Worm (Caenorhabditis elegans) whole organism, L4 larva: ENCODE measurements around the gene F01F1.11.

ENCODE experiments used
- F37D6.2 ChIP-seq: sonication (generic microtip); optimal IDR thresholded peaks from 2 replicates; lab custom pipeline; 2016; ENCODE audit warnings: mild to moderate bottlenecking, missing genetic modification characterization, missing compliant biosample characterization
- F44E2.7 ChIP-seq: fragments of 200-800 bp; sonication (Bioruptor generic); IDR thresholded peaks from 2 replicates; pipeline ENCODE4 v2.1.2; 2022; ENCODE audit warnings: missing genetic modification characterization, missing compliant biosample characterization
- T26A8.4 ChIP-seq: fragments of 200-800 bp; sonication (Bioruptor generic); IDR thresholded peaks from 2 replicates; pipeline ENCODE4 v1.3.6; 2022; ENCODE audit warnings: missing genetic modification characterization, missing compliant biosample characterization
- Y48G9A.11 ChIP-seq: fragments of 200-800 bp; sonication (Bioruptor generic); IDR thresholded peaks from 2 replicates; pipeline ENCODE4 v1.3.6; 2022; ENCODE audit warnings: missing genetic modification reagents, missing genetic modification characterization, missing compliant biosample characterization
- Y75B8A.6 ChIP-seq: fragments of 200-800 bp; sonication (Bioruptor generic); IDR thresholded peaks from 2 replicates; pipeline ENCODE4 v1.3.6; 2022; ENCODE audit warnings: missing genetic modification reagents, missing genetic modification characterization, missing compliant biosample characterization
- ZK337.2 ChIP-seq: fragments of 200-800 bp; sonication (Bioruptor generic); IDR thresholded peaks from 2 replicates; pipeline ENCODE4 v1.3.6; 2022; ENCODE audit warnings: missing genetic modification reagents, missing genetic modification characterization, missing compliant biosample characterization
- ama-1 ChIP-seq: fragments of 150-350 bp; optimal IDR thresholded peaks from 2 replicates; lab custom pipeline; 2014; ENCODE audit warnings: inconsistent platforms, mixed read lengths
- ceh-20 ChIP-seq: fragments of 200-800 bp; sonication (Bioruptor generic); IDR thresholded peaks from 2 replicates; pipeline ENCODE4 v1.3.6; 2022; ENCODE audit warnings: missing genetic modification reagents, missing genetic modification characterization, missing compliant biosample characterization
- ceh-62 ChIP-seq: sonication (generic microtip); optimal IDR thresholded peaks from 2 replicates; lab custom pipeline; 2017; ENCODE audit warnings: missing biosample characterization, missing genetic modification characterization
- cey-2 ChIP-seq: sonication (generic microtip); optimal IDR thresholded peaks from 3 replicates; lab custom pipeline; 2017; ENCODE audit warnings: missing genetic modification characterization, mild to moderate bottlenecking, missing compliant biosample characterization, antibody characterized with exemption, borderline replicate concordance; ENCODE audit not compliant: insufficient read depth
- daf-12 ChIP-seq: fragments of 150-350 bp; optimal IDR thresholded peaks from 2 replicates; lab custom pipeline; 2014; ENCODE audit warnings: missing biosample characterization, missing genetic modification reagents, missing genetic modification characterization
- dmd-6 ChIP-seq: fragments of 200-800 bp; sonication (Bioruptor generic); IDR thresholded peaks from 2 replicates; pipeline ENCODE4 v1.3.6; 2022; ENCODE audit warnings: missing genetic modification reagents, missing genetic modification characterization, missing compliant biosample characterization
- dpl-1 ChIP-seq: fragments of 150-350 bp; optimal IDR thresholded peaks from 2 replicates; lab custom pipeline; 2014; ENCODE audit warnings: missing biosample characterization, missing genetic modification reagents, missing genetic modification characterization
- dve-1 ChIP-seq: sonication (generic microtip); optimal IDR thresholded peaks from 2 replicates; lab custom pipeline; 2017; ENCODE audit warnings: antibody characterized with exemption, mild to moderate bottlenecking, missing genetic modification characterization, missing compliant biosample characterization; ENCODE audit not compliant: insufficient read depth
- egl-43 ChIP-seq: fragments of 200-800 bp; sonication (Bioruptor generic); IDR thresholded peaks from 2 replicates; pipeline ENCODE4 v1.3.6; 2022; ENCODE audit warnings: missing genetic modification reagents, missing genetic modification characterization, missing compliant biosample characterization
- fkh-10 ChIP-seq: fragments of 150-350 bp; optimal IDR thresholded peaks from 2 replicates; lab custom pipeline; 2014; ENCODE audit warnings: missing biosample characterization, missing genetic modification reagents, missing genetic modification characterization
- gei-8 ChIP-seq: fragments of 200-800 bp; sonication (Bioruptor generic); optimal IDR thresholded peaks from 2 replicates; lab custom pipeline; 2018; ENCODE audit warnings: mild to moderate bottlenecking, missing genetic modification characterization, missing compliant biosample characterization
- hif-1 ChIP-seq, 2 experiments: sonication (generic microtip); optimal IDR thresholded peaks; 2 replicates each; lab custom pipeline; 2016 to 2017; ENCODE audit warnings: missing compliant biosample characterization in 2 of 2, missing genetic modification characterization in 2 of 2, missing genetic modification reagents in 2 of 2, missing genotype in 2 of 2, mild to moderate bottlenecking in 1 of 2
- hlh-11 ChIP-seq: fragments of 200-800 bp; sonication (Bioruptor generic); optimal IDR thresholded peaks from 2 replicates; lab custom pipeline; 2018; ENCODE audit warnings: mild to moderate bottlenecking, missing genetic modification characterization, missing compliant biosample characterization
- hlh-30 ChIP-seq: sonication (generic microtip); optimal IDR thresholded peaks from 2 replicates; lab custom pipeline; 2017; ENCODE audit warnings: antibody characterized with exemption, mild to moderate bottlenecking, missing genetic modification characterization, missing compliant biosample characterization; ENCODE audit not compliant: insufficient read depth
- lim-7 ChIP-seq: fragments of 200-800 bp; sonication (Bioruptor generic); IDR thresholded peaks from 2 replicates; pipeline ENCODE4 v1.3.6; 2022; ENCODE audit warnings: missing genetic modification characterization, missing compliant biosample characterization
- lin-13 ChIP-seq: fragments of 150-350 bp; optimal IDR thresholded peaks from 2 replicates; lab custom pipeline; 2014; ENCODE audit warnings: missing biosample characterization, missing genetic modification reagents, missing genetic modification characterization
- lin-38 ChIP-seq: fragments of 200-800 bp; sonication (Bioruptor generic); IDR thresholded peaks from 2 replicates; pipeline ENCODE4 v1.3.6; 2022; ENCODE audit warnings: missing genetic modification reagents, missing genetic modification characterization, missing compliant biosample characterization
- lir-3 ChIP-seq: sonication (generic microtip); optimal IDR thresholded peaks from 2 replicates; lab custom pipeline; 2016; ENCODE audit warnings: mild to moderate bottlenecking, missing genetic modification characterization, missing compliant biosample characterization
- lsy-2 ChIP-seq, 2 experiments: fragments of 150-350 bp in 1 of 2; sonication (generic microtip) in 1 of 2; optimal IDR thresholded peaks; 2 replicates each; lab custom pipeline; 2014 to 2017; ENCODE audit warnings: missing biosample characterization in 2 of 2, missing genetic modification characterization in 2 of 2
- madf-9 ChIP-seq: fragments of 200-800 bp; sonication (Bioruptor generic); conservative IDR thresholded peaks from 2 replicates; pipeline ENCODE4 v1.3.6; 2022; ENCODE audit warnings: missing genetic modification reagents, missing genetic modification characterization, missing compliant biosample characterization
- mdl-1 ChIP-seq, 2 experiments: fragments of 150-350 bp in 1 of 2; sonication (generic microtip) in 1 of 2; optimal IDR thresholded peaks; 2 replicates each; lab custom pipeline; 2014 to 2017; ENCODE audit warnings: missing biosample characterization in 2 of 2, missing genetic modification characterization in 2 of 2
- mep-1 ChIP-seq: fragments of 150-350 bp; sonication (generic microtip); optimal IDR thresholded peaks from 3 replicates; lab custom pipeline; 2014; ENCODE audit warnings: missing biosample characterization, missing genetic modification characterization
- mes-2 ChIP-seq: sonication (generic microtip); optimal IDR thresholded peaks from 2 replicates; lab custom pipeline; 2016; ENCODE audit warnings: missing genotype, mild to moderate bottlenecking, missing genetic modification characterization, missing compliant biosample characterization; ENCODE audit not compliant: poor library complexity, severe bottlenecking
- mxl-3 ChIP-seq: fragments of 200-800 bp; sonication (Bioruptor generic); optimal IDR thresholded peaks from 2 replicates; lab custom pipeline; 2018; ENCODE audit warnings: mild to moderate bottlenecking, missing genetic modification characterization, missing compliant biosample characterization
- nhr-111 ChIP-seq: fragments of 200-800 bp; sonication (Bioruptor generic); optimal IDR thresholded peaks from 2 replicates; lab custom pipeline; 2018; ENCODE audit warnings: mild to moderate bottlenecking, missing genetic modification characterization, missing compliant biosample characterization
- nhr-28 ChIP-seq: fragments of 150-350 bp; optimal IDR thresholded peaks from 2 replicates; lab custom pipeline; 2014; ENCODE audit warnings: missing biosample characterization, missing genetic modification characterization
- nhr-41 ChIP-seq: fragments of 200-800 bp; sonication (Bioruptor generic); IDR thresholded peaks from 2 replicates; pipeline ENCODE4 v1.3.6; 2022; ENCODE audit warnings: missing genetic modification reagents, missing genetic modification characterization, missing compliant biosample characterization
- saeg-2 ChIP-seq: fragments of 200-800 bp; sonication (Bioruptor generic); IDR thresholded peaks from 2 replicates; pipeline ENCODE4 v1.3.6; 2022; ENCODE audit warnings: missing genetic modification reagents, missing genetic modification characterization, missing compliant biosample characterization
- set-16 ChIP-seq: fragments of 200-800 bp; sonication (Bioruptor generic); IDR thresholded peaks from 2 replicates; pipeline ENCODE4 v1.3.6; 2022; ENCODE audit warnings: missing genetic modification reagents, missing genetic modification characterization, missing compliant biosample characterization
- snpc-1.2 ChIP-seq: fragments of 200-800 bp; sonication (Bioruptor generic); IDR thresholded peaks from 2 replicates; pipeline ENCODE4 v1.3.6; 2022; ENCODE audit warnings: missing genetic modification reagents, missing genetic modification characterization, missing compliant biosample characterization
- snpc-4 ChIP-seq: fragments of 150-350 bp; optimal IDR thresholded peaks from 2 replicates; lab custom pipeline; 2014; ENCODE audit warnings: missing biosample characterization, missing genetic modification characterization
- tra-1 ChIP-seq: fragments of 200-800 bp; sonication (Bioruptor generic); IDR thresholded peaks from 2 replicates; pipeline ENCODE4 v1.3.6; 2022; ENCODE audit warnings: missing genetic modification reagents, missing genetic modification characterization, missing compliant biosample characterization
- unc-130 ChIP-seq: sonication (generic microtip); optimal IDR thresholded peaks from 2 replicates; lab custom pipeline; 2016; ENCODE audit warnings: missing genetic modification reagents, missing genetic modification characterization, missing compliant biosample characterization
- unc-62 ChIP-seq, 3 experiments: fragments of 150-350 bp in 1 of 3; sonication (generic microtip); optimal IDR thresholded peaks in 2 of 3; peaks in 1 of 3; 1 replicate in 1 of 3; 2 replicates in 2 of 3; lab custom pipeline; 2014 to 2017; ENCODE audit warnings: missing biosample characterization in 3 of 3, missing genetic modification characterization in 3 of 3, missing genetic modification reagents in 3 of 3, missing genotype in 1 of 3
- zfp-2 ChIP-seq: sonication (generic microtip); optimal IDR thresholded peaks from 2 replicates; lab custom pipeline; 2016; ENCODE audit warnings: mild to moderate bottlenecking, missing genetic modification characterization, missing compliant biosample characterization
- ztf-11 ChIP-seq: fragments of 150-350 bp; optimal IDR thresholded peaks from 2 replicates; lab custom pipeline; 2014; ENCODE audit warnings: missing biosample characterization, missing genetic modification characterization
- ztf-7 ChIP-seq: fragments of 150-350 bp; optimal IDR thresholded peaks from 2 replicates; lab custom pipeline; 2014; ENCODE audit warnings: missing biosample characterization, missing genetic modification characterization

The F01F1.11 gene

ce11 chrIII:5876140-5876675 is 4.5 kb upstream of the F01F1.11 start, which contains the start of gene aldo-2:
Gene aldo-2 (minus strand): TSS chrIII:5876625.
- TF ChIP-seq dmd-6 (GFP tag; lab: Robert Waterston, UW): peak; percentile 13; the same call in 1 of the 2 replicates
- TF ChIP-seq dve-1 (tag; lab: Kevin White, UChicago): peak; percentile 12
- TF ChIP-seq lir-3 (tag; lab: Kevin White, UChicago): no peak
- TF ChIP-seq hlh-30: peak; percentile 36
- TF ChIP-seq tra-1: 0 out of 2 replicates have a peak, but pooled peaks have one; percentile 11
- TF ChIP-seq lin-13: peak; percentile 32
- TF ChIP-seq hif-1 (tag; optimal IDR thresholded peaks at IDR 0.05; lab: Kevin White, UChicago): peak in 1 of 2 experiments; percentile 56
- TF ChIP-seq T26A8.4 (GFP tag; lab: Robert Waterston, UW): no peak
- TF ChIP-seq Y48G9A.11: peak; percentile 37; the same call in 1 of the 2 replicates
- TF ChIP-seq ceh-20 (GFP tag; lab: Robert Waterston, UW): no peak
- TF ChIP-seq nhr-41 (GFP tag; lab: Robert Waterston, UW): no peak
- TF ChIP-seq mep-1 (tag; lab: Kevin White, UChicago): peak; percentile 46
- TF ChIP-seq mdl-1 (tag; optimal IDR thresholded peaks at IDR 0.05; lab: Kevin White, UChicago): peak in 1 of 2 experiments; percentile 21
- no peak for TF ChIP-seq gei-8 (GFP tag; lab: Kevin White, UChicago)
- TF ChIP-seq mes-2 (tag; lab: Kevin White, UChicago): peak; percentile 12
- no peak for TF ChIP-seq fkh-10 (GFP tag; lab: Kevin White, UChicago)
- no peak for TF ChIP-seq lsy-2 (tag; optimal IDR thresholded peaks at IDR 0.05; lab: Kevin White, UChicago)
- peak; percentile 76 for TF ChIP-seq lin-38 (GFP tag; lab: Robert Waterston, UW)
- no peak for TF ChIP-seq set-16
- TF ChIP-seq F44E2.7 (GFP tag; lab: Robert Waterston, UW): no peak
- TF ChIP-seq unc-62 (GFP tag; optimal IDR thresholded peaks at IDR 0.05 in 1 of 2; lab: Kevin White, UChicago): peak in 1 of 2 experiments; percentile 96
- no peak for TF ChIP-seq unc-62 (tag; optimal IDR thresholded peaks at IDR 0.05; lab: Kevin White, UChicago)
- TF ChIP-seq lim-7 (GFP tag; lab: Robert Waterston, UW): 0 out of 2 replicates have a peak, but pooled peaks have one; percentile 27
- no peak for TF ChIP-seq zfp-2 (tag; lab: Kevin White, UChicago)
- TF ChIP-seq ZK337.2 (GFP tag; lab: Robert Waterston, UW): 0 out of 2 replicates have a peak, but pooled peaks have one; percentile 19
- peak; percentile 97 for TF ChIP-seq ama-1
- TF ChIP-seq hlh-11 (tag; lab: Kevin White, UChicago): peak; percentile 32
- no peak for TF ChIP-seq Y75B8A.6 (GFP tag; lab: Robert Waterston, UW)
- no peak for TF ChIP-seq F37D6.2 (tag; lab: Kevin White, UChicago)
- no peak for TF ChIP-seq daf-12 (tag; lab: Kevin White, UChicago)
- TF ChIP-seq saeg-2: no peak
- peak; percentile 43 for TF ChIP-seq mxl-3
- no peak for TF ChIP-seq ztf-7 (tag; lab: Kevin White, UChicago)
- TF ChIP-seq unc-130 (GFP tag; lab: Kevin White, UChicago): peak; percentile 63
- TF ChIP-seq nhr-28 (tag; lab: Kevin White, UChicago): peak; percentile 7
- no peak for TF ChIP-seq snpc-1.2 (GFP tag; lab: Robert Waterston, UW)
- TF ChIP-seq cey-2 (tag; lab: Kevin White, UChicago): no peak
- TF ChIP-seq dpl-1: peak; percentile 28
- TF ChIP-seq madf-9: peak; percentile 40; the same call in 1 of the 2 replicates
- TF ChIP-seq ceh-62 (tag; lab: Kevin White, UChicago): no peak
- TF ChIP-seq egl-43 (GFP tag; lab: Robert Waterston, UW): peak; percentile 59; the same call in 1 of the 2 replicates
- TF ChIP-seq snpc-4 (tag; lab: Kevin White, UChicago): no peak
- no peak for TF ChIP-seq nhr-111 (GFP tag; lab: Kevin White, UChicago)
- no peak for TF ChIP-seq ztf-11 (tag; lab: Kevin White, UChicago)
